Fruit fly (Drosophila melanogaster) S2 (cell line): Measurements from ENCODE around the gene CG15169.

Experiments used
- CG8478 ChIP-seq: fragments of >200 bp; optimal IDR thresholded peaks from 2 replicates; lab custom pipeline; 2018
- CTCF ChIP-seq, 2 experiments: fragments of >200 bp; optimal IDR thresholded peaks; 2 replicates each; lab custom pipeline; 2018

Gene CG15169

DNA sequence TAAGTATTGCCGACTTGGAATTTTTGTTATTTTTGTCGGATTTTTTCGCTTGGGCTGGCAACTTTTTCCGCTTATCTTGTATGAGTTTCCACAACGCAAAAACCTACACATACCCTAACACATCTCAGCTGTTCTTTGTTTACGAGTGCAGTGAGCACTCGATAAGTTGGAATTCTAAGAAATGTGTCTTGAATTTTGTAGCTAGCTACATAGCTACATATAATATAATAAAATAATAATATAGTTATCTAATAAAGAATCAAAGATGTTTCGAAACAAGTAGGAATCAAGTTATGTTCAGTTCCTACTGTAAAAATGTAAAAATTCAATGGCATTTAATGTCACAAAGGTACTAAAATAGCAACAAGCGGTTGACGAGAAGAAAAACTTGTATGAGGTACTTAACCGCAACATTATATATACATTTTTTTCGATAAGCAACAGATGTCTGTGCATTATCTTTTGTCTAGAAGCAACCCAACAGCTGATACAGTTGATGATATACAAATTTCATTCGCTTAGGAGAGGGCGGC lies 33.6 kb upstream of the CG15169 start, which contains the start of gene Bhmt:
Bhmt (minus strand) TSS at position 170 of the 533 bp plus-strand sequence.
- TF ChIP-seq CG8478 (lab: Kevin White, UChicago) = no peak
- TF ChIP-seq CTCF (optimal IDR thresholded peaks at IDR 0.05; lab: Kevin White, UChicago) = no peak

DNA sequence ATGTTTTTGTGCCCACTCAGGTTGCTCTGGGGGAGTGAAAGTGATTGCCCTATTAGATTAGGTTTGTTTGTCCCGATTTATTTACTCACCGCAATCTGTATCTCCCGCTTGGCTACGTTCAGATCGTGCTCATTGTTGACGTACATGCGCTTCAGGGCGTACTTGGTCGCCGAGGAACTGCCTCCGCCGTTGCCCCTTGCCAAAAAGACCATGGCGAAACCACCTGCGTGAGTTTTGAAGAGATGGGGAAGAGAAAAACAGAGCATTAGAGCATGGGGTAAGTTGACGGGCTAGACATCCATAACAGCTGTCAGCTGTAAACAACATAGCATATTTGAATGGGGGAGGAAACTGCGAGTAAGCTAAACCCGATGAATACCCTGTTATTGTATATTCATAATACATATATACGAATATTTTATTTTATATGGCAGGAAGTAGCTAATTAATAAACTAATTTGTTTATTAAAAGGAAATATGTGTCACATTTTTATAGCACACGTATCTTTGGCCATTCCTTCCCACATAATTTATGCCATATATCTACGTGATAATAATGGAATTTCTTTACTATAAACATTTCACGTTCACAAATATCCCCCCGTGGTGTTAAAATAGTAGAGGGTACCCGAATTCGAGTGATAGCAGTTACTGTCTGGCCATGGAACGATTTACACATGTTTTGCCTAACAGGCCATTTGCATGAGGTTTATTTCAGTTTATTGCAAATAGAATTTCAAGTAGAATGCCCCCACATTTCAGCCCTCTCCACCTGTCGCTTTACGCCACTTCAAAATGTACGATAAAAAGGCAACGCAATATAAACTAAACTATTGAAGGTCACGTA lies 25.2 kb upstream of the CG15169 start:
- TF ChIP-seq CTCF (optimal IDR thresholded peaks at IDR 0.05; lab: Kevin White, UChicago) (no peak), CG8478 (lab: Kevin White, UChicago) (no peak)

DNA sequence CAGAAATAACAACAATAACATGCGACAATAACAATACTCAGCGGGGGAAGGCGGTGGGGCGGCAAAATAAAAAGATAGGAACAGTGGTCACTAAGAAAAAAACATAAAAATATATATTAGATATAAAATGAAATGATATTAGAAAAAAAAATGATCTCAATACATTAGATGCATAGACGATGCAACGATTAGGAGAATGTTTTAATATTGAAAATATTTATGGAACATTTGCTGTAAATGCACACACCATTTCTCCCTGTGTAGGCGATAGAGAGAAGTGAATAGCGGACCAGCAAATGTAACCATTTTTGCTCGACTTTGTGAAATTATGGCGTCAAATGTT lies 24.6 kb upstream of the CG15169 start:
- TF ChIP-seq CTCF (optimal IDR thresholded peaks at IDR 0.05; lab: Kevin White, UChicago) (no peak), CG8478 (lab: Kevin White, UChicago) (no peak)

dm6 chr2L:18966844-18967243 lies 24.0 kb upstream of the CG15169 start:
- no peak for TF ChIP-seq CG8478 (lab: Kevin White, UChicago)
- no peak for TF ChIP-seq CTCF (optimal IDR thresholded peaks at IDR 0.05; lab: Kevin White, UChicago)

dm6 chr2L:18967897-18968296 lies 22.9 kb upstream of the CG15169 start:
- TF ChIP-seq CG8478 (lab: Kevin White, UChicago) (no peak), CTCF (optimal IDR thresholded peaks at IDR 0.05; lab: Kevin White, UChicago) (no peak)

dm6 chr2L:18968370-18969105 lies 22.3 kb upstream of the CG15169 start, which contains the start of the genes Nak and Tango6:
Gene Nak (minus strand): TSS chr2L:18968744.
Gene Tango6 (plus strand): TSS chr2L:18969028.
- TF ChIP-seq CG8478 (lab: Kevin White, UChicago) = no peak
- no peak for TF ChIP-seq CTCF (optimal IDR thresholded peaks at IDR 0.05; lab: Kevin White, UChicago)

- no peak for TF ChIP-seq CG8478 (lab: Kevin White, UChicago)
- TF ChIP-seq CTCF (optimal IDR thresholded peaks at IDR 0.05; lab: Kevin White, UChicago) = no peak
Observed at dm6 chr2L:18974063-18974779, 16.6 kb upstream of the CG15169 start, which contains the start of the genes L2HGDH and CG10431. Gene L2HGDH (minus strand): TSS chr2L:18974448. Gene CG10431 (plus strand): TSS chr2L:18974710.

DNA sequence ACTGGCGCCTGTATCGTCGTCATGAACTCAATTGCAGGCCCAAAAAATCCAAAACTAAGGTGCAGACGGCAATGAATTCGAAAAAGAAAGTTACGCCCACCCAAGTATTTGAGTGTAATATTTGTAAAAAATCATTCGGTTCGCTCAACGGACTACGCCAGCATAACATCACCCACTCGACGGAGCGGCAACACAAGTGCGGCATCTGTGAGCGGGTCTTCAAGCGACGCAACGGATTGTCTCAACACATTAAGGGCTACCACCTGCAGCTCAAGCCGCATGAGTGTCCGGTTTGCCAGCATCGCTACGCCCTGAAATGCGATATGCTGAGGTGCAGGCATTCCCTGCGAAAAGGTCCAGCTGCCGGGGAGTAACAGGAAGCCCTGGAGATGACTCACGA lies 14.1 kb upstream of the CG15169 start:
- no peak for TF ChIP-seq CG8478 (lab: Kevin White, UChicago)
- TF ChIP-seq CTCF (optimal IDR thresholded peaks at IDR 0.05; lab: Kevin White, UChicago) = no peak

DNA sequence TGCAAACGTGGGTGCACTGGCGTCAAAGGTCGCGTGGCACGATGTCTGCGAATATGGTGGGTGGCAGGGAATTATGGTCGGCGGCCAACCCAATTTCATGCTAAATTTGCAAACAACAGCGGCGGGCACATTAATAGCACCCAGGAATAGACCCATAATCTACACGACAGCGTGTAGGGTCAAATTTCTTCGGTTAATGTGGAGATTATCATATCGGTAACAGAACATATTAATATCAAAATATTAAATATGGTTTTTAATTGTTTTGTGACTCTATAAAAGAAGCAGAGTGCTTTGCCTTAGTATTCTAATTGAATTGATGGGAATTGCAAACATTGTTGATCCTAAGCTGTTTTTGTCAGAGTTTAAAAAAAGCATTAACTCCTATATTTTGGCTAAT lies 11.9 kb upstream of the CG15169 start:
- no peak for TF ChIP-seq CTCF (optimal IDR thresholded peaks at IDR 0.05; lab: Kevin White, UChicago)
- TF ChIP-seq CG8478 (lab: Kevin White, UChicago) = no peak

DNA sequence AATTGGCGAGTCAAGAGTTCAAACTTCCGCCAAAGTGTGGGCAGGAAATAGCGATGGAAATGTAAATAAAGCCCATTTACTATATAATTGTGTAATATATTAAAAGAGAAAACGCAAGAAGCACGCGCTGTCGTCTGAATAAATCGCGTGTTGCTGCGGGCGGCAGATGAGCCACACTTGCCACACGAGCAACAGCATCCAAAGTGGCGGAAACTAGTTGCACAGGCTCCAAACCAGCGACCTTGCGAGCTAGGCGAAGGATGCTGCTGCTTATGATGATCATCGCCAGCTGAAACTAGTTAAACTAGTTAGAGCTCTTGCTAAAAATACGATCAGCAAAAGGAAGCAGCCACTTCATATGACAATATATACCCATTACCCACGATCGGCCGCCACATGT lies 11.4 kb upstream of the CG15169 start:
- TF ChIP-seq CTCF (optimal IDR thresholded peaks at IDR 0.05; lab: Kevin White, UChicago) = no peak
- no peak for TF ChIP-seq CG8478 (lab: Kevin White, UChicago)

dm6 chr2L:18980982-18981381 lies 9.8 kb upstream of the CG15169 start:
- TF ChIP-seq CTCF (optimal IDR thresholded peaks at IDR 0.05; lab: Kevin White, UChicago) = no peak
- no peak for TF ChIP-seq CG8478 (lab: Kevin White, UChicago)

- TF ChIP-seq CTCF (optimal IDR thresholded peaks at IDR 0.05; lab: Kevin White, UChicago) (no peak), CG8478 (lab: Kevin White, UChicago) (no peak)
Observed at dm6 chr2L:18981484-18981883, 9.3 kb upstream of the CG15169 start.

DNA sequence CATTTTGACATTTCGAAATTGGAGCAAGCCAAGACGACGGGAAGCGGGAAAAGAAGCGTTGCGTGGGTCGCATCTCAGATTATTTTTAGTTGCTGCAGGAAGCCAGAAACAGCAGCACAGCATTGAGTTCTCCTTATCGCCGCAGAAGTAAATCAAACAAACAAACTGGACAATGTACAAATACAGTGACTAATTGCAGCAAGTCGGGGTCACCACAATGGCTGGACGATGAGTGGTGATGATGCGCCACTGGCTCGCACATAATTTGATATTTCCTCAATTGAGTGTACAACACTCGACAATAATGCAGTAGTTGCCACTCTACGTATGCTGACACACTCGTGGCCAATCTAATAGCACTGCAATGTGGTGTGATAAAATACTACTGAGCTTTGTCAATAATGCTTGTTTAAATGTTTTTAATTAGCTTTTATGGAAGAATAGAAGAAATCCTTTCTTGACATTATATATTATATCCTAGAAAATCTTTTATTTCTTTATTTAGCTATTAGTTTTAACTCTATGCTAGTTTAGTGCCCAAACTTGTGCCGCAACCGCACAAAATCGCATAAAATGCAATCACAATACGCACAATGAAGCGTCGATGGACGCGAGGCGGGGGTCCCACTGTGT lies 8.8 kb upstream of the CG15169 start:
- TF ChIP-seq CG8478 (lab: Kevin White, UChicago) (no peak), CTCF (optimal IDR thresholded peaks at IDR 0.05; lab: Kevin White, UChicago) (no peak)
